Worm (Caenorhabditis elegans) whole organism, midembryonic: ENCODE data around the gene C02B10.4.

Experiments used
- flt-1 ChIP-seq: fragments of 200-800 bp; sonication (Bioruptor generic); IDR thresholded peaks from 2 replicates; pipeline ENCODE4 v1.3.6; 2022; ENCODE audit warnings: missing genetic modification characterization, missing compliant biosample characterization
- klf-2 ChIP-seq: fragments of 200-800 bp; sonication (Bioruptor generic); conservative IDR thresholded peaks from 2 replicates; pipeline ENCODE4 v1.3.6; 2022; ENCODE audit warnings: missing genetic modification reagents, missing genetic modification characterization, missing compliant biosample characterization
- med-1 ChIP-seq: sonication (generic microtip); optimal IDR thresholded peaks from 2 replicates; lab custom pipeline; 2017; ENCODE audit warnings: missing genetic modification characterization, mild to moderate bottlenecking, missing compliant biosample characterization, antibody characterized with exemption, missing genetic modification reagents; ENCODE audit not compliant: insufficient read depth
- ztf-23 ChIP-seq: fragments of 200-800 bp; sonication (Bioruptor generic); IDR thresholded peaks from 2 replicates; pipeline ENCODE4 v1.3.6; 2022; ENCODE audit warnings: missing genetic modification reagents, missing genetic modification characterization, missing compliant biosample characterization
- ztf-29 ChIP-seq: fragments of 200-800 bp; sonication (Bioruptor generic); IDR thresholded peaks from 2 replicates; pipeline ENCODE4 v1.3.6; 2022; ENCODE audit warnings: missing genetic modification reagents, missing genetic modification characterization, missing compliant biosample characterization

DNA sequence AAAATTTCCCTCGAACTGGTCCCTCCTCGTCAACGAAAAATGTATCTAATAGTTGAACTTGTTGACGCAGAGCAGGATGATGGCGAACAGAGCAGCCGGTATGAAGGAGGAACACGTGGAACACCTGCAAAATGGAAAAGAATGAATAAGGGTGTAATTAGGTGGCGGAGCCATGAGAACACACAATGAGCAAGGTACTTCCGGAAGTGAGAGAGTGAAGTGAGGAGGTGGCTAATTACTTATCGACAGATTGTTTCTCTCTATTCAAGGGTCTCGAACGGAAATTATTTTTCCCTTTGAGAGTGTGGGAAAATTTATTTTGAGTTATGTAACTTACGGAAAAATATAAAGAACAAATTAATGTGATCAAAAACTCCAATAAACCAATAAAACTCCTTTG is 2.1 kb downstream of the C02B10.4 start:
- no peak for TF ChIP-seq flt-1
- TF ChIP-seq med-1, result no peak
- TF ChIP-seq klf-2 (GFP tag; lab: Robert Waterston, UW), result no peak
- no peak for TF ChIP-seq ztf-23
- no peak for TF ChIP-seq ztf-29 (GFP tag; lab: Robert Waterston, UW)
